Fruit fly (Drosophila melanogaster) whole organism, pupa: ENCODE results near the gene CG14207.

ENCODE experiments used
- CG10348 ChIP-seq: fragments of 200-800 bp; sonication (Bioruptor generic); IDR thresholded peaks from 2 replicates; pipeline ENCODE4 v1.3.6; 2022; ENCODE audit warnings: missing biosample characterization, missing genetic modification characterization
- CG12605 ChIP-seq: fragments of 200-800 bp; sonication (Bioruptor generic); IDR thresholded peaks from 2 replicates; pipeline ENCODE4 v1.3.6; 2022; ENCODE audit warnings: missing biosample characterization, missing genetic modification characterization
- CG13204 ChIP-seq: fragments of 200-800 bp; sonication (Bioruptor generic); optimal IDR thresholded peaks from 2 replicates; lab custom pipeline; 2018; ENCODE audit warnings: missing biosample characterization, mild to moderate bottlenecking, missing genetic modification characterization, moderate library complexity
- CG14655 ChIP-seq: fragments of 200-800 bp; sonication (Bioruptor generic); optimal IDR thresholded peaks from 3 replicates; lab custom pipeline; 2017; ENCODE audit warnings: mild to moderate bottlenecking, missing biosample characterization, missing genetic modification reagents, missing genetic modification characterization
- CG15710 ChIP-seq: fragments of 200-800 bp; sonication (Bioruptor generic); optimal IDR thresholded peaks from 2 replicates; lab custom pipeline; 2018; ENCODE audit warnings: missing biosample characterization, mild to moderate bottlenecking, missing genetic modification characterization, moderate library complexity
- CG17806 ChIP-seq: fragments of 200-800 bp; sonication (Bioruptor generic); optimal IDR thresholded peaks from 2 replicates; lab custom pipeline; 2018; ENCODE audit warnings: missing biosample characterization, mild to moderate bottlenecking, missing genetic modification characterization, moderate library complexity
- CG32121 ChIP-seq: fragments of 200-800 bp; sonication (Bioruptor generic); IDR thresholded peaks from 2 replicates; pipeline ENCODE4 v1.3.6; 2022; ENCODE audit warnings: missing biosample characterization, missing genetic modification characterization
- CG34367 ChIP-seq: fragments of 200-800 bp; sonication (Bioruptor generic); optimal IDR thresholded peaks from 2 replicates; lab custom pipeline; 2018; ENCODE audit warnings: missing biosample characterization, mild to moderate bottlenecking, missing genetic modification characterization
- CG4496 ChIP-seq: fragments of 200-800 bp; sonication (Bioruptor generic); IDR thresholded peaks from 3 replicates; pipeline ENCODE4 v1.3.6; 2022; ENCODE audit warnings: missing biosample characterization, missing genetic modification characterization
- CG8159 ChIP-seq: fragments of 200-800 bp; sonication (Bioruptor generic); optimal IDR thresholded peaks from 3 replicates; lab custom pipeline; 2018; ENCODE audit warnings: missing biosample characterization, mild to moderate bottlenecking, missing genetic modification characterization, moderate library complexity
- CG8301 ChIP-seq: fragments of 200-800 bp; sonication (Bioruptor generic); optimal IDR thresholded peaks from 2 replicates; lab custom pipeline; 2018; ENCODE audit warnings: missing biosample characterization, mild to moderate bottlenecking, missing genetic modification characterization
- CG9948 ChIP-seq: fragments of 200-800 bp; sonication (Bioruptor generic); optimal IDR thresholded peaks from 2 replicates; lab custom pipeline; 2018; ENCODE audit warnings: missing biosample characterization, mild to moderate bottlenecking, missing genetic modification characterization, moderate library complexity
- D1 ChIP-seq: fragments of 200-800 bp; sonication (Bioruptor generic); optimal IDR thresholded peaks from 2 replicates; lab custom pipeline; 2018; ENCODE audit warnings: missing biosample characterization, mild to moderate bottlenecking, missing genetic modification characterization, moderate library complexity
- EcR ChIP-seq: fragments of 200-800 bp; sonication (Bioruptor generic); optimal IDR thresholded peaks from 3 replicates; lab custom pipeline; 2019; ENCODE audit warnings: missing biosample characterization, missing genetic modification characterization, mild to moderate bottlenecking, moderate library complexity, missing genetic modification reagents
- Ets98B ChIP-seq: fragments of 200-800 bp; sonication (Bioruptor generic); IDR thresholded peaks from 2 replicates; pipeline ENCODE4 v1.3.6; 2022; ENCODE audit warnings: missing biosample characterization, missing genetic modification characterization
- Pif1A ChIP-seq: fragments of 200-800 bp; sonication (Bioruptor generic); optimal IDR thresholded peaks from 3 replicates; lab custom pipeline; 2016; ENCODE audit warnings: missing biosample characterization, missing genetic modification characterization
- Pif1B ChIP-seq: fragments of 200-800 bp; sonication (Bioruptor generic); optimal IDR thresholded peaks from 3 replicates; lab custom pipeline; 2016; ENCODE audit warnings: missing biosample characterization, missing genetic modification characterization
- fd96Ca ChIP-seq: fragments of 200-800 bp; sonication (Bioruptor generic); IDR thresholded peaks from 3 replicates; pipeline ENCODE4 v1.3.6; 2022; ENCODE audit warnings: missing biosample characterization, missing genetic modification characterization
- gl ChIP-seq: fragments of 200-800 bp; sonication (Bioruptor generic); optimal IDR thresholded peaks from 2 replicates; lab custom pipeline; 2018; ENCODE audit warnings: missing biosample characterization, mild to moderate bottlenecking, missing genetic modification characterization
- rn ChIP-seq: fragments of 200-800 bp; sonication (Bioruptor generic); IDR thresholded peaks from 2 replicates; pipeline ENCODE4 v1.3.6; 2022; ENCODE audit warnings: missing biosample characterization, missing genetic modification characterization

The CG14207 gene

DNA sequence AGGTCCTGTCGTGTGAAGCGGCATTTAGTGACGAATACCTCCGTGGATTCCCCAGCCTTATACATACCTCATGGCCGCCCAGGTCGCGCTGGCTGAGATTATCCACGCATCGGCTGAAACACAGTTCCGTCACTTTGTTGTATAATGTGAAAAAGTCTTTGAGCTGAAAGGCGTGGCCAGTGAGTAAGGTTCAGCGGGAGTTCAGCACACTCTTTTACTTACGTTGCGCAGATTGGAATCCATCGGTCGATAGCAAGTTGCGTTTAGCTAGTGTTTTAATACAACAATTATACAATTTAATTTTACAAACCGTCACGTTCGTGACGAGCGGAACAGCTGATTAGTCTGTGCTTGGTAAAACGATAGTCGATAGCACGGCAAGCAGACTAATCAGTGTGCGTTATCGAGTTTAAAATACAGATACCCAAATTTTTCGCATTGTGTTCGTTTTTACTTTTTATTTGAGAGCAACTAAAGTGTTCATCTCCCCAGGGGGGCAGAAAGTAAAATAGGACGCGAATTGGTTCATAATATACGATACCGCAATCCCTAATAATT lies 13.3 kb downstream of the CG14207 start, which contains the start of the genes Pstk and Tim9b:
Gene Pstk, minus strand, starts transcription at position 355 of the 558 bp plus-strand sequence.
Gene Tim9b, minus strand, starts transcription at position 355 of the 558 bp plus-strand sequence.
- no peak for TF ChIP-seq CG10348 (GFP tag; lab: Robert Waterston, UW)

DNA sequence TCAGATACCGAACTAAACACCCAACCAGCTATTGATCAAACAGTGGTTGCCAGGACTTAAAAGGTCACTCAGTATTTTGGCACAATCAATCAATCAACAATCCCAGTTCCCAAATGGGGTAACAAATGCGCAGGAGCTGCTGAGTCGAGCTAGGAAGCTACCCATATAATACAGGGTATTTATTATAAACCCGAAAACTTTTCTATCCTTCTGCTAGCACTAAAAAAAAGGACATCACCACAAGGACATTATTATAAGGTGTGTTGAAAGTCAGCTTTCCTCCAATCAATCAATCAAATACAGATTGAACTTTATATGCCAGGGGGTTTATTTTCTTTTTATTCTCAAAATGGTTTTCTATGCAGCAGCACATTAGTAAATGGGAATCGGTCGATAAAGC lies 16.1 kb downstream of the CG14207 start, which contains the start of gene CG14221:
Gene CG14221, minus strand, starts transcription at position 101 of the 400 bp plus-strand sequence.
- TF ChIP-seq fd96Ca (GFP tag; lab: Robert Waterston, UW): no peak
- no peak for TF ChIP-seq EcR (GFP tag; lab: Kevin White, UChicago)
- no peak for TF ChIP-seq CG13204 (GFP tag; lab: Kevin White, UChicago)
- no peak for TF ChIP-seq CG8301 (tag; lab: Kevin White, UChicago)
- TF ChIP-seq CG8159: no peak
- TF ChIP-seq, all 21 proteins: peak for 0

DNA sequence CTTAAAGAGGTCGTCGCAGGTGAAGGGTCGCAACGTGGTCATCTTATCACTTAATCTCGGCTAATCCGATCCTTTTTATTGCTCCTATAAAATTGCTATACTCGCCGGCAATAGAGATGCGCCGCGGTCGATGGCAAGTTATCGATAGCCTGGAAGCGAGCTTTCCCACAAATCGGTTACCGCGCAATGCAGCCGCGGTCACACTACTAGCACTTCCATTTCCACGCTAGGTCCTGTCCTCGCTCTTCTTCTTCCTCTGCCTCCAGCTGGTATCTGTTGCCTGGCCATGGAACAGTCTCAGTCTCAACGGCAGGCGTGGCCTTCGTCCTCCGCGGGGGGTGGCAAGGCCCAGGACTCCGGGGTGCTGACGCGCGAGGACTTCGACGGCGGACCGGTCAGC lies 17.9 kb downstream of the CG14207 start, which contains the start of the genes Naa20A and MKP-4:
Gene Naa20A, minus strand, starts transcription at position 151 of the 400 bp plus-strand sequence.
Gene MKP-4, plus strand, starts transcription at position 191 of the 400 bp plus-strand sequence.
- no peak for TF ChIP-seq CG12605 (GFP tag; lab: Robert Waterston, UW)
- no peak for TF ChIP-seq Ets98B (GFP tag; lab: Robert Waterston, UW)
- TF ChIP-seq CG8159: no peak

DNA sequence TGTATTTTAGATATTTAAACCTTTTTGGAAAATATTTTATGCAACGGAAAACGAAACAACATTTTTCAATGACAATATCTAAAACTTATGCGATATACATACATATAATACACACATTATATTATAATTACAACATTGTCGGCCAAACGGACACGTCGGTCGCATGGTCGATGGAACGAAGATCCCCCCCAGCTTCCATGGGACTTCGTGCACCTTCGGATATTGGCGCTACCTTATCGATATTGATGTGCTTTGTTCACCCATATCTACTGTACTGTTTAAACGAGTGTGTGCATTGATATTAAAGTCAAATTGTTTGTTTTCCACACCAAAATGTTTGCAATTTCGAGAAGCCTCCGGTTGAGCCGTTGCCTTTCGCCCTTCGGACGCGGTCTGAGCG lies 20.4 kb downstream of the CG14207 start, which contains the start of gene CG14212:
Gene CG14212, plus strand, starts transcription at position 301 of the 400 bp plus-strand sequence.
- TF ChIP-seq EcR (GFP tag; lab: Kevin White, UChicago) (no peak), fd96Ca (GFP tag; lab: Robert Waterston, UW) (no peak)

DNA sequence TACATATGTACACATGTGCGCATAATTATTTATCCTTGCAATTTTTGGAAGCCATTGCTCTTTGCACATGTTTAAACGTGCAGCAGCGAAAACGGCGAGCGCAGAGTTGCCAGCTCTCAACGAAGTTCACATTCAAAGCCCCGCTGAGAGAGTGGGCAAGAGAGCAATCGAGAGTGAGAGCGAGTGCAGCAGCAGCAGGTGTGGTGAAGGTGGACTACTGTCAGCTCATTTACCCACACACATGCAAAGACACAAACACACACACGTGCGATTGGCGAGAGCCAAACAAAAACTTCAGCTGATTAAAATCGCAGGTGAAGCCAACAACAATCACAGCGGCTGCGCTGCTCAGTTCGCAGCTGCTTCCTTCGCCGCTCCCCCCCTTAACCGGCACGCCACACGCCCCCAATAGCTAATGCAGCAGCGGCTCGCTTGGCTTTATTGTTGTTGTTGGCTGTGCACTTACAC lies 26.4 kb downstream of the CG14207 start:
- TF ChIP-seq gl (tag; lab: Kevin White, UChicago) (no peak), EcR (GFP tag; lab: Kevin White, UChicago) (peak; percentile 79), Ets98B (GFP tag; lab: Robert Waterston, UW) (peak; percentile 41; the same call in 1 of the 2 replicates), fd96Ca (GFP tag; lab: Robert Waterston, UW) (0 out of 3 replicates have a peak, but pooled peaks have one; percentile 29), CG32121 (GFP tag; lab: Robert Waterston, UW) (peak; percentile 43; the same call in 1 of the 2 replicates), CG13204 (GFP tag; lab: Kevin White, UChicago) (peak; percentile 81), CG12605 (GFP tag; lab: Robert Waterston, UW) (peak; percentile 16; the same call in 1 of the 2 replicates), CG4496 (GFP tag; lab: Robert Waterston, UW) (peak; percentile 67; the same call in 2 of the 3 replicates), Pif1A (GFP tag; lab: Kevin White, UChicago) (no peak)

DNA sequence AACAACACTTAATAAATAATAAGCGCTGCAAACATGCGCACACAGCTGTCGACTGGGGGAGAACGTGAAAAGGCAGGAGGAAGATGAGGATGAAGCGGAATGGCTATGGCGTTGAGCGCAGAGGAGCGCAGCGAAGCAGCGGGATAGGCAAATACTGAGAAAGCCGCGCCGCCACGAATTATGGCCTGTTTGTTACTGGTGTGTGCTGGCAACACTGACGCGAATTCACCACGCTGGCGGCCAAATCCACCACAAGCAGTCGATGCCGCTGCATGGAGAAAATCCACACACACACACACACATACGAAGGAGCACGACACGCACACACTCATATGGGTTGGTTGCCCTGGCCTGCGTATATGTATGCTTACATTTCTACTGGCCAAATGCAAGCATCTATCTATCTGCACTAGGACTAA lies 32.0 kb downstream of the CG14207 start:
- TF ChIP-seq fd96Ca (GFP tag; lab: Robert Waterston, UW): peak; percentile 39; the same call in 1 of the 3 replicates
- TF ChIP-seq Pif1B (GFP tag; lab: Kevin White, UChicago): peak; percentile 3
- no peak for TF ChIP-seq CG32121 (GFP tag; lab: Robert Waterston, UW)
- peak; percentile 66 for TF ChIP-seq CG13204 (GFP tag; lab: Kevin White, UChicago)
- TF ChIP-seq EcR (GFP tag; lab: Kevin White, UChicago): peak; percentile 49
- peak; percentile 67; the same call in 2 of the 3 replicates for TF ChIP-seq CG4496 (GFP tag; lab: Robert Waterston, UW)
- TF ChIP-seq CG34367 (tag; lab: Kevin White, UChicago): no peak
- peak; percentile 61 for TF ChIP-seq Ets98B (GFP tag; lab: Robert Waterston, UW)
- no peak for TF ChIP-seq CG8301 (tag; lab: Kevin White, UChicago)

DNA sequence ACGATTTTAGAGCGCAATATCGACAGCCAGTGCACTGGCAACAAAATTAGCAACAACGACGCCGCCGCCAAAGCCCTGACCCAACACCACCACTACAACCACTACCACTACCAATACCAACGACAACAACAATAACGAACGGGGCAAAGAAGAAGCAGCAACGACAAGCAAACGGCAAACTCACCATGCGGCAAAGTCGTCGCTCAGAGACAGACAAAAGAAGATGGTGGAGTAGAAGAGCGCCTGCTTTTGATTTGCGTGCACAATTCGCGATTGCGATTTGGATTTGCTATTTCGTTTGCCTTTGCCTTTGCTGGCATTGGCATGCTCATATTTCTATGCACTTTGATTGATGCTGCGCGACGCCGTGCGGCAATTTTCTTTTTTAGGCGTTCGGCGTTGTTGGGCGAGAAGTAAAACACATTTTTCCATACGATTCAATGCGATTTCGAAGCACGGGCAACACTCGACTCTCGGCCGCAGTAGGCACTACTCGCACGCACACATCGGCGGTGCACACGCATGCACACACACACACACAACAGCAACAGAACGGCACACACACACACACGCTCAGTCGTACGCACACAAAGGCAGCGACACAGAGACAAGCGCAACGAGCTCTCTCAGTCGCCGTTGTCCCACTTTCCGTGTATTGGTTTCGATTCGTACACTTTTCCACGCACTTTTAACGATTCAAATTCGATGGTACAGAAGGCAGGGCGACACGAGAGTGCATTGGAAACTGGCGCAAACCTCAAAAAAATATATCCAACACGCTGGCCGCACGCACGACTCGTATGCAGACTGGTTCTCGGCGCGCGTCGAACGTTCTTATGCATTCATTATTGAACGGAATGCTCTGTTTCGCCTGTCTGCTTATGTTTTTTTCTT lies 32.7 kb downstream of the CG14207 start:
- TF ChIP-seq CG4496 (GFP tag; lab: Robert Waterston, UW) (0 out of 3 replicates have a peak, but pooled peaks have one; percentile 24), CG12605 (GFP tag; lab: Robert Waterston, UW) (no peak), gl (tag; lab: Kevin White, UChicago) (no peak), CG32121 (GFP tag; lab: Robert Waterston, UW) (peak; percentile 15; the same call in 1 of the 2 replicates), fd96Ca (GFP tag; lab: Robert Waterston, UW) (no peak)

DNA sequence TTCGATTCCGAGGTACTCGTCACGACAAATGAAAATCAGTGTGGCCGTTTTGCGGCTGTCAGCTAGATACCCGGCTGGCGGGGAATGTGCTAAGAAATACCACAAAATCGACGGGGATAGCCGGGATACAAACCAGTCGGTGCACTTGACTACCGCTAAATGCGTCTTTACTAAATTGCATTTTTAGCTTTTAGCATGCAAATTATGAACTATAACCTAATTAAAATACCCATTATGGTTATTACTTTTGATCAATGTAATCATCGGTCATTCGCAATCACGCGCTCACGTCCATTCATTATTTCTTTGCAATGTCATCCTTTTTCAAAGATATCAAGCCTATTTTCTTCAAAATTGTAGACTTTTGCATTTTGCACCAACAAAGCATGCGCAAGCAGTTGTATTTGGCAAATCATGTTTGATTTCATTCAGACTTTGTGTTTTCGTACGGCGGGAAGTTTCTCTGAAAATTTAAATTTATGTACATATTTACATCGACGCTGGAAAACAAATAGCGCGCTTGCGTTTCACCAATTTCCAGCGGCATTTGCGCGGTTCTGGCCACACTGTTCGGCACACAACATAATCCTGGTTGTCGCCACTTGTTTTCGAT lies 33.4 kb downstream of the CG14207 start, which contains the start of gene Rcd-1:
Gene Rcd-1, plus strand, starts transcription at position 440 of the 613 bp plus-strand sequence.
- TF ChIP-seq Pif1B (GFP tag; lab: Kevin White, UChicago): no peak
- no peak for TF ChIP-seq CG13204 (GFP tag; lab: Kevin White, UChicago)
- TF ChIP-seq EcR (GFP tag; lab: Kevin White, UChicago): no peak
- TF ChIP-seq CG9948 (tag; lab: Kevin White, UChicago): no peak
- TF ChIP-seq CG15710 (tag; lab: Kevin White, UChicago): no peak
- no peak for TF ChIP-seq CG14655
- no peak for TF ChIP-seq Pif1A (GFP tag; lab: Kevin White, UChicago)
- no peak for TF ChIP-seq CG12605 (GFP tag; lab: Robert Waterston, UW)
- TF ChIP-seq D1 (tag; lab: Kevin White, UChicago): no peak
- no peak for TF ChIP-seq CG10348 (GFP tag; lab: Robert Waterston, UW)
- TF ChIP-seq CG8159: no peak
- TF ChIP-seq Ets98B (GFP tag; lab: Robert Waterston, UW): no peak
- no peak for TF ChIP-seq rn (GFP tag; lab: Robert Waterston, UW)
- TF ChIP-seq CG4496 (GFP tag; lab: Robert Waterston, UW): no peak
- TF ChIP-seq CG17806 (tag; lab: Kevin White, UChicago): no peak
- no peak for TF ChIP-seq CG8301 (tag; lab: Kevin White, UChicago)
- no peak for TF ChIP-seq gl (tag; lab: Kevin White, UChicago)
- TF ChIP-seq fd96Ca (GFP tag; lab: Robert Waterston, UW): no peak
